Worm (Caenorhabditis elegans): Measurements from ENCODE around the gene col-168.

- TF ChIP-seq ama-1 (optimal IDR thresholded peaks at IDR 0.05) (no peak), tra-4 (tag; optimal IDR thresholded peaks at IDR 0.05) (no peak), pes-1 (GFP tag; IDR thresholded peaks at IDR 0.05) (no peak), flt-1 (GFP tag; IDR thresholded peaks at IDR 0.05) (no peak), tbx-11 (GFP tag; IDR thresholded peaks at IDR 0.05) (no peak), hmg-4 (GFP tag; optimal IDR thresholded peaks at IDR 0.05) (no peak)
Measured at ce11 chrX:6299641-6300240, 26.4 kb upstream of the col-168 start, which contains the start of gene cest-16.

Measured in whole organism, early embryonic.